Worm (Caenorhabditis elegans) whole organism, L4 larva: Measurements from ENCODE around the gene wrt-1.

Experiments used
- R02D3.7 ChIP-seq: fragments of 150-350 bp; sonication (generic microtip); optimal IDR thresholded peaks from 3 replicates; lab custom pipeline; 2014; ENCODE audit warnings: missing biosample characterization, missing genetic modification characterization
- T26A8.4 ChIP-seq: fragments of 200-800 bp; sonication (Bioruptor generic); IDR thresholded peaks from 2 replicates; pipeline ENCODE4 v1.3.6; 2022; ENCODE audit warnings: missing genetic modification characterization, missing compliant biosample characterization
- Y48G9A.11 ChIP-seq: fragments of 200-800 bp; sonication (Bioruptor generic); IDR thresholded peaks from 2 replicates; pipeline ENCODE4 v1.3.6; 2022; ENCODE audit warnings: missing genetic modification reagents, missing genetic modification characterization, missing compliant biosample characterization
- Y75B8A.6 ChIP-seq: fragments of 200-800 bp; sonication (Bioruptor generic); IDR thresholded peaks from 2 replicates; pipeline ENCODE4 v1.3.6; 2022; ENCODE audit warnings: missing genetic modification reagents, missing genetic modification characterization, missing compliant biosample characterization
- ZK337.2 ChIP-seq: fragments of 200-800 bp; sonication (Bioruptor generic); IDR thresholded peaks from 2 replicates; pipeline ENCODE4 v1.3.6; 2022; ENCODE audit warnings: missing genetic modification reagents, missing genetic modification characterization, missing compliant biosample characterization
- aha-1 ChIP-seq: fragments of 150-350 bp; peaks from one replicate; lab custom pipeline; 2014; ENCODE audit warnings: missing biosample characterization, missing genetic modification characterization
- ama-1 ChIP-seq: fragments of 150-350 bp; optimal IDR thresholded peaks from 2 replicates; lab custom pipeline; 2014; ENCODE audit warnings: inconsistent platforms, mixed read lengths
- ceh-20 ChIP-seq: fragments of 200-800 bp; sonication (Bioruptor generic); IDR thresholded peaks from 2 replicates; pipeline ENCODE4 v1.3.6; 2022; ENCODE audit warnings: missing genetic modification reagents, missing genetic modification characterization, missing compliant biosample characterization
- ceh-28 ChIP-seq: fragments of 150-350 bp; optimal IDR thresholded peaks from 2 replicates; lab custom pipeline; 2014; ENCODE audit warnings: missing biosample characterization, missing genetic modification reagents, missing genetic modification characterization
- ceh-44 ChIP-seq: fragments of 200-800 bp; sonication (Bioruptor generic); IDR thresholded peaks from 2 replicates; pipeline ENCODE4 v1.3.6; 2022; ENCODE audit warnings: missing genetic modification reagents, missing genetic modification characterization, missing compliant biosample characterization
- cey-2 ChIP-seq: sonication (generic microtip); optimal IDR thresholded peaks from 3 replicates; lab custom pipeline; 2017; ENCODE audit warnings: missing genetic modification characterization, mild to moderate bottlenecking, missing compliant biosample characterization, antibody characterized with exemption, borderline replicate concordance; ENCODE audit not compliant: insufficient read depth
- ctbp-1 ChIP-seq: fragments of 200-800 bp; sonication (Bioruptor generic); IDR thresholded peaks from 2 replicates; pipeline ENCODE4 v1.3.6; 2022; ENCODE audit warnings: missing genetic modification reagents, missing genetic modification characterization, missing compliant biosample characterization
- daf-16 ChIP-seq, 3 experiments: sonication (generic microtip); optimal IDR thresholded peaks; 2 replicates each; lab custom pipeline; 2016 to 2017; ENCODE audit warnings: missing genetic modification characterization in 3 of 3, missing genetic modification reagents in 3 of 3, mild to moderate bottlenecking in 2 of 3, missing compliant biosample characterization in 2 of 3, missing biosample characterization in 1 of 3, moderate library complexity in 1 of 3
- daf-19 ChIP-seq: fragments of 200-800 bp; sonication (Bioruptor generic); conservative IDR thresholded peaks from 2 replicates; pipeline ENCODE4 v1.3.6; 2022; ENCODE audit warnings: missing genetic modification characterization, missing compliant biosample characterization
- dmd-6 ChIP-seq: fragments of 200-800 bp; sonication (Bioruptor generic); IDR thresholded peaks from 2 replicates; pipeline ENCODE4 v1.3.6; 2022; ENCODE audit warnings: missing genetic modification reagents, missing genetic modification characterization, missing compliant biosample characterization
- dmd-9 ChIP-seq: fragments of 200-800 bp; sonication (Bioruptor generic); IDR thresholded peaks from 2 replicates; pipeline ENCODE4 v1.3.6; 2022; ENCODE audit warnings: missing genetic modification reagents, missing genetic modification characterization, missing compliant biosample characterization
- egl-27 ChIP-seq: sonication (generic microtip); optimal IDR thresholded peaks from 3 replicates; lab custom pipeline; 2017; ENCODE audit warnings: missing biosample characterization, missing genetic modification reagents, missing genetic modification characterization
- fkh-10 ChIP-seq: fragments of 150-350 bp; optimal IDR thresholded peaks from 2 replicates; lab custom pipeline; 2014; ENCODE audit warnings: missing biosample characterization, missing genetic modification reagents, missing genetic modification characterization
- gei-8 ChIP-seq: fragments of 200-800 bp; sonication (Bioruptor generic); optimal IDR thresholded peaks from 2 replicates; lab custom pipeline; 2018; ENCODE audit warnings: mild to moderate bottlenecking, missing genetic modification characterization, missing compliant biosample characterization
- hmg-1.1 ChIP-seq: fragments of 200-800 bp; sonication (Bioruptor generic); IDR thresholded peaks from 2 replicates; pipeline ENCODE4 v1.3.6; 2022; ENCODE audit warnings: missing genetic modification reagents, missing genetic modification characterization, missing compliant biosample characterization
- jun-1 ChIP-seq: fragments of 150-350 bp; optimal IDR thresholded peaks from 2 replicates; lab custom pipeline; 2014; ENCODE audit warnings: missing biosample characterization, missing genetic modification reagents, missing genetic modification characterization
- lim-7 ChIP-seq: fragments of 200-800 bp; sonication (Bioruptor generic); IDR thresholded peaks from 2 replicates; pipeline ENCODE4 v1.3.6; 2022; ENCODE audit warnings: missing genetic modification characterization, missing compliant biosample characterization
- lin-15B ChIP-seq: fragments of 150-350 bp; sonication (generic microtip); optimal IDR thresholded peaks from 3 replicates; lab custom pipeline; 2014; ENCODE audit warnings: missing biosample characterization, missing genetic modification characterization
- madf-5 ChIP-seq, 2 experiments: fragments of 200-800 bp; sonication (Bioruptor generic); IDR thresholded peaks; 2 replicates each; pipeline ENCODE4 v1.3.6; 2022; ENCODE audit warnings: missing compliant biosample characterization in 2 of 2, missing genetic modification characterization in 2 of 2
- mdt-29 ChIP-seq: fragments of 200-800 bp; sonication (Bioruptor generic); IDR thresholded peaks from 2 replicates; pipeline ENCODE4 v1.3.6; 2022; ENCODE audit warnings: missing genetic modification reagents, missing genetic modification characterization, missing compliant biosample characterization
- mes-2 ChIP-seq: sonication (generic microtip); optimal IDR thresholded peaks from 2 replicates; lab custom pipeline; 2016; ENCODE audit warnings: missing genotype, mild to moderate bottlenecking, missing genetic modification characterization, missing compliant biosample characterization; ENCODE audit not compliant: poor library complexity, severe bottlenecking
- nhr-102 ChIP-seq: sonication (generic microtip); optimal IDR thresholded peaks from 2 replicates; lab custom pipeline; 2016; ENCODE audit warnings: mild to moderate bottlenecking, missing genetic modification characterization, moderate library complexity, missing compliant biosample characterization
- nhr-28 ChIP-seq: fragments of 150-350 bp; optimal IDR thresholded peaks from 2 replicates; lab custom pipeline; 2014; ENCODE audit warnings: missing biosample characterization, missing genetic modification characterization
- nhr-42 ChIP-seq: fragments of 200-800 bp; sonication (Bioruptor generic); IDR thresholded peaks from 2 replicates; pipeline ENCODE4 v1.3.6; 2022; ENCODE audit warnings: missing genetic modification characterization, missing compliant biosample characterization
- snpc-1.2 ChIP-seq: fragments of 200-800 bp; sonication (Bioruptor generic); IDR thresholded peaks from 2 replicates; pipeline ENCODE4 v1.3.6; 2022; ENCODE audit warnings: missing genetic modification reagents, missing genetic modification characterization, missing compliant biosample characterization
- spr-1 ChIP-seq: sonication (generic microtip); optimal IDR thresholded peaks from 2 replicates; lab custom pipeline; 2016; ENCODE audit warnings: mild to moderate bottlenecking, missing genetic modification characterization, missing compliant biosample characterization
- unc-39 ChIP-seq: sonication (generic microtip); optimal IDR thresholded peaks from 2 replicates; lab custom pipeline; 2017; ENCODE audit warnings: missing biosample characterization, missing genetic modification characterization
- unc-62 ChIP-seq, 3 experiments: fragments of 150-350 bp in 1 of 3; sonication (generic microtip); optimal IDR thresholded peaks in 2 of 3; peaks in 1 of 3; 1 replicate in 1 of 3; 2 replicates in 2 of 3; lab custom pipeline; 2014 to 2017; ENCODE audit warnings: missing biosample characterization in 3 of 3, missing genetic modification characterization in 3 of 3, missing genetic modification reagents in 3 of 3, missing genotype in 1 of 3
- zag-1 ChIP-seq: fragments of 150-350 bp; optimal IDR thresholded peaks from 2 replicates; lab custom pipeline; 2014; ENCODE audit warnings: missing biosample characterization, missing genetic modification characterization
- zfp-3 ChIP-seq: fragments of 200-800 bp; sonication (Bioruptor generic); conservative IDR thresholded peaks from 2 replicates; pipeline ENCODE4 v1.3.6; 2022; ENCODE audit warnings: missing genetic modification reagents, missing genetic modification characterization, missing compliant biosample characterization
- zip-11 ChIP-seq: fragments of 200-800 bp; sonication (Bioruptor generic); IDR thresholded peaks from 2 replicates; pipeline ENCODE4 v1.3.6; 2022; ENCODE audit warnings: missing genetic modification characterization, missing compliant biosample characterization
- ztf-11 ChIP-seq: fragments of 150-350 bp; optimal IDR thresholded peaks from 2 replicates; lab custom pipeline; 2014; ENCODE audit warnings: missing biosample characterization, missing genetic modification characterization

wrt-1 gene

ce11 chrII:7562616-7563015 is 31.8 kb downstream of the wrt-1 start:
- TF ChIP-seq unc-62 (GFP tag; optimal IDR thresholded peaks at IDR 0.05 in 1 of 2; lab: Kevin White, UChicago) (peak in 1 of 2 experiments; percentile 87), unc-62 (tag; optimal IDR thresholded peaks at IDR 0.05; lab: Kevin White, UChicago) (no peak), mes-2 (no peak), nhr-42 (no peak)

- no peak for TF ChIP-seq nhr-28 (tag; lab: Kevin White, UChicago)
Observed at ce11 chrII:7570305-7570704, 39.5 kb downstream of the wrt-1 start, which contains the start of gene F35D2.3. Gene F35D2.3, plus strand, starts transcription at chrII:7570605.

ce11 chrII:7570820-7571219 is 40.0 kb downstream of the wrt-1 start:
- TF ChIP-seq snpc-1.2 (GFP tag; lab: Robert Waterston, UW) (no peak), gei-8 (GFP tag; lab: Kevin White, UChicago) (no peak), egl-27 (no peak), madf-5 (GFP tag; IDR thresholded peaks at IDR 0.05; lab: Robert Waterston, UW) (0 out of 4 replicates have a peak, but pooled peaks of 1 of the 2 experiments have one; percentile 13)
- TF ChIP-seq, all 104 proteins: peak for 1

DNA sequence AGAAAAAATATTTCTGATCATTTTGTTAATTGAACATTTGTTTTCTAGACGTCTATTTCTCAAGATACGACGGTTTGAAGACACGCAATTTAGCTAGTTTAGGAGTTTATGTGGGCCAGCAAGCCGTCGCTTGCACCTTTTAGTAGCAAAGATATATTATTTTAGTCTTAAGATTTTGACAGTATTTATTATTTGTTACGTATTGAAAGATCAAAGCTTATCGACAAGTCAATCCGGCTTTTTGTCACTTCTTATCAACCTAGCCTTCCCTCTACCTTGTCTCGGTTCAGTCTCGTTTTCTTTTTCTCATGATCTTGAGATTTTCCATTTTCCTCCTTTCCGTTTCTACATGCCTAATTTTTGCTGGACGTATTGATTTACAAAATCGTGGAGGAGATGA is 43.3 kb downstream of the wrt-1 start, which contains the start of gene F35D2.2:
Gene F35D2.2, plus strand, starts transcription at position 301 of the 400 bp plus-strand sequence.
- TF ChIP-seq aha-1 (tag; lab: Kevin White, UChicago) (peak; percentile 53), ceh-44 (GFP tag; lab: Robert Waterston, UW) (no peak), ztf-11 (tag; lab: Kevin White, UChicago) (no peak), ceh-20 (GFP tag; lab: Robert Waterston, UW) (no peak)

DNA sequence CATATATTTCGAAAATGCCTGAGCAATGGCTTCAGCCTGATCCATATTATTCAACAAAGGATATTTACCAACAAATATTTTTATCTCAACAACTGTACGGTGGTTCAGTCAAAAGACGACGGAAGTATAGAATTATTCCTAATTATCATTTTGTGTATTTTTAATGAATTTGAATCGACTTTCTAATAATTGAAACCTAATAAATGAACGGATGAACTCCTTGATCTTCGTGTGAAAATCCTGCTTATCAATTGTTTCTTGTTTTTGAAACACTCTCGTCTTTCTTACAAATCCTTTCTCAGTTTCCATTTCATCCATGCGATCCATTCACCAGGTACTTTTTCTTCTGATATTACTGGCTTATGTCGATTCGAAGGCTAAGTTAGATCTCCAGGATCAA is 44.8 kb downstream of the wrt-1 start, which contains the start of gene F35D2.1:
Gene F35D2.1, plus strand, starts transcription at position 301 of the 400 bp plus-strand sequence.
- TF ChIP-seq R02D3.7 (tag; lab: Kevin White, UChicago) (no peak), daf-16 (GFP tag; optimal IDR thresholded peaks at IDR 0.05; lab: Kevin White, UChicago) (no peak), daf-16 (tag; optimal IDR thresholded peaks at IDR 0.05; lab: Kevin White, UChicago) (no peak), ztf-11 (tag; lab: Kevin White, UChicago) (no peak), spr-1 (tag; lab: Kevin White, UChicago) (no peak), ctbp-1 (GFP tag; lab: Robert Waterston, UW) (no peak), hmg-1.1 (GFP tag; lab: Robert Waterston, UW) (no peak), ceh-28 (no peak), Y75B8A.6 (GFP tag; lab: Robert Waterston, UW) (no peak), zip-11 (GFP tag; lab: Robert Waterston, UW) (no peak), lin-15B (tag; lab: Kevin White, UChicago) (no peak)
- TF ChIP-seq, all 104 proteins: peak for 0

DNA sequence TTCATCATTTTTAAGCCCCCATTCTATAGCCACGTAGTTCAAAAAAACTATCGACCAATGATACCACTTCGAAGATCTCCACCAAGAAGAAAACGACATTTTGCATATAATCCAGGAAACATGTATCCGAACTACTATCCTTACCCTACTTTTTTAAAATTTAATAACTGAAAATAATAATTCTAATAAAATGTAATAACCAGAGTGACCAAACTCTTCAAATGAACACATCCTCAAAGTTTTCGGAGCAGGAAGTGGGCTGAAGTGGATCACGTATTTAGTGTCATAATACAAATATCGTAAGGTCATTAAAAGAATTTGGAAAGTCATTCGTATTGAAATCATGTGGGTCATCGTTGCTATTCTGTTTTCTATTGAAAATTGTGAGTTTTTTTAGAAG is 46.6 kb downstream of the wrt-1 start, which contains the start of gene F35D2.6:
Gene F35D2.6, plus strand, starts transcription at position 301 of the 400 bp plus-strand sequence.
- TF ChIP-seq zfp-3 (GFP tag; lab: Robert Waterston, UW) (no peak), ZK337.2 (no peak), lim-7 (no peak), zag-1 (tag; lab: Kevin White, UChicago) (no peak), daf-19 (GFP tag; lab: Robert Waterston, UW) (no peak), fkh-10 (GFP tag; lab: Kevin White, UChicago) (no peak), zip-11 (GFP tag; lab: Robert Waterston, UW) (no peak), dmd-6 (GFP tag; lab: Robert Waterston, UW) (no peak), T26A8.4 (GFP tag; lab: Robert Waterston, UW) (no peak), ctbp-1 (GFP tag; lab: Robert Waterston, UW) (no peak), ama-1 (lab: Kevin White, UChicago) (no peak), mdt-29 (GFP tag; lab: Robert Waterston, UW) (no peak), nhr-102 (tag; lab: Kevin White, UChicago) (no peak), cey-2 (tag; lab: Kevin White, UChicago) (no peak), Y48G9A.11 (GFP tag; lab: Robert Waterston, UW) (no peak), spr-1 (tag; lab: Kevin White, UChicago) (no peak), dmd-9 (GFP tag; lab: Robert Waterston, UW) (no peak), unc-39 (tag; lab: Kevin White, UChicago) (no peak), jun-1 (tag; lab: Kevin White, UChicago) (no peak)
- TF ChIP-seq, all 104 proteins: peak for 0
